Fruit fly (Drosophila melanogaster): ENCODE results near the gene CG42680.

DNA sequence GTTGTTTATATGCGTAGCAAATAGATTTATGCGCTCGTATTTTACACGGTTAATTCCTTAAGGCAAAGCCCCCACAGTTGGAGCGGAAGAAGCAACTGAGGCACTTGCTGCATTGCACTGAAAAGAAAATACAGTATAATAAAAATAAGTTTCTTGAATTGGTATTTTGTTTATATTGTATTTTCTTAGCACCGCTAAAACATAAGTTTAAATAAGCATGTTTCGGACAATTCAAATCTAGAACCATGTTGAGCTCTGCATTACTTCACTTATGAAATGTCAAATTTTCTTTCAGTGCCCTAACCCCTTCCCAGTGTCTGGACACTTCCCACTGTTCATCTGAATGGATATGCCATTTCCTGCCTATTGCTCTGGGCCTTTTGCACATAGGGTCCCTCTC, 13.2 kb downstream of the CG42680 start:
- no peak for TF ChIP-seq kay (GFP tag; ENCODE audit: borderline replicate concordance)
- no peak for TF ChIP-seq tj (GFP tag; optimal IDR thresholded peaks at IDR 0.05)

Data from whole organism, adult.